Fruit fly (Drosophila melanogaster) whole organism, wandering third instar larva: ENCODE data around the gene MED17.
A peak's percentile ranks its signal among the peaks of the same experiment; 100 is the strongest.

Experiments used
- Abd-B ChIP-seq: fragments of >200 bp; optimal IDR thresholded peaks from 2 replicates; lab custom pipeline; 2017; ENCODE audit warnings: missing biosample characterization, missing genetic modification characterization
- CG32264 ChIP-seq: fragments of 200-800 bp; sonication (Bioruptor generic); optimal IDR thresholded peaks from 2 replicates; lab custom pipeline; 2016; ENCODE audit warnings: missing biosample characterization, missing genetic modification characterization
- CG9705 ChIP-seq: fragments of 200-800 bp; sonication (Bioruptor generic); optimal IDR thresholded peaks from 2 replicates; lab custom pipeline; 2018; ENCODE audit warnings: missing biosample characterization, mild to moderate bottlenecking, missing genetic modification characterization
- Dfd ChIP-seq: fragments of >200 bp; optimal IDR thresholded peaks from 2 replicates; lab custom pipeline; 2017; ENCODE audit warnings: missing biosample characterization, missing genetic modification characterization
- Dif ChIP-seq: fragments of 200-275, 200-300 bp; sonication (Bioruptor generic); optimal IDR thresholded peaks from 2 replicates; lab custom pipeline; 2018; ENCODE audit warnings: missing biosample characterization, missing genetic modification characterization; ENCODE audit not compliant: partially characterized antibody
- GATAd ChIP-seq: sonication (Bioruptor generic); optimal IDR thresholded peaks from 2 replicates; lab custom pipeline; 2016; ENCODE audit warnings: missing biosample characterization, missing genetic modification characterization
- HLH106 ChIP-seq: fragments of 200-800 bp; optimal IDR thresholded peaks from 3 replicates; lab custom pipeline; 2019; ENCODE audit warnings: missing biosample characterization, mild to moderate bottlenecking, missing genetic modification characterization, moderate library complexity
- Hnf4 ChIP-seq: fragments of 200-800 bp; sonication (Bioruptor generic); optimal IDR thresholded peaks from 2 replicates; lab custom pipeline; 2016; ENCODE audit warnings: missing biosample characterization, mild to moderate bottlenecking, missing genetic modification characterization
- Hr78 ChIP-seq: fragments of >200 bp; optimal IDR thresholded peaks from 2 replicates; lab custom pipeline; 2017; ENCODE audit warnings: missing biosample characterization, missing genetic modification characterization
- Hr83 ChIP-seq: fragments of 200-300 bp; sonication (Bioruptor generic); optimal IDR thresholded peaks from 2 replicates; lab custom pipeline; 2016; ENCODE audit warnings: missing biosample characterization, mild to moderate bottlenecking, missing genetic modification characterization, moderate library complexity; ENCODE audit not compliant: poor library complexity, severe bottlenecking
- Jra ChIP-seq: sonication (Bioruptor generic); optimal IDR thresholded peaks from 2 replicates; lab custom pipeline; 2016; ENCODE audit warnings: missing biosample characterization, missing genetic modification characterization
- Mio ChIP-seq: sonication (Bioruptor generic); optimal IDR thresholded peaks from 2 replicates; lab custom pipeline; 2016; ENCODE audit warnings: missing biosample characterization, missing genetic modification characterization
- Myc ChIP-seq: fragments of >200 bp; optimal IDR thresholded peaks from 2 replicates; lab custom pipeline; 2017
- N ChIP-seq: fragments of >200 bp; optimal IDR thresholded peaks from 2 replicates; lab custom pipeline; 2018; ENCODE audit warnings: missing biosample characterization, missing external identifiers, missing genetic modification characterization
- OdsH ChIP-seq: fragments of 200-800 bp; sonication (Bioruptor generic); optimal IDR thresholded peaks from 2 replicates; lab custom pipeline; 2016; ENCODE audit warnings: missing biosample characterization, mild to moderate bottlenecking, missing genetic modification characterization
- Rel ChIP-seq, 2 experiments: fragments of 200-800 bp; sonication (Bioruptor generic) in 1 of 2; optimal IDR thresholded peaks; 2 replicates in 1 of 2; 3 replicates in 1 of 2; lab custom pipeline; 2016 to 2019; ENCODE audit warnings: mild to moderate bottlenecking in 2 of 2, missing biosample characterization in 2 of 2, missing genetic modification characterization in 2 of 2, moderate library complexity in 1 of 2
- Sp1 ChIP-seq: fragments of 200-800 bp; sonication (Bioruptor generic); optimal IDR thresholded peaks from 3 replicates; lab custom pipeline; 2019; ENCODE audit warnings: missing biosample characterization, mild to moderate bottlenecking, missing genetic modification characterization, moderate library complexity
- Vsx2 ChIP-seq: fragments of 200-300, 225-300 bp; sonication (Bioruptor generic); optimal IDR thresholded peaks from 2 replicates; lab custom pipeline; 2018; ENCODE audit warnings: missing biosample characterization, missing genetic modification characterization; ENCODE audit not compliant: partially characterized antibody
- br ChIP-seq: fragments of 200-800 bp; sonication (Bioruptor generic); optimal IDR thresholded peaks from 2 replicates; lab custom pipeline; 2016; ENCODE audit warnings: missing biosample characterization, missing genetic modification characterization
- brk ChIP-seq: fragments of 200-800 bp; sonication (Bioruptor generic); optimal IDR thresholded peaks from 2 replicates; lab custom pipeline; 2016; ENCODE audit warnings: missing biosample characterization, mild to moderate bottlenecking, missing genetic modification characterization
- dl ChIP-seq, 2 experiments: fragments of 175-275, 200-275 bp in 1 of 2; fragments of 200-275 bp in 1 of 2; sonication (Bioruptor generic); optimal IDR thresholded peaks; lab custom pipeline; 2018; ENCODE audit warnings: mild to moderate bottlenecking in 2 of 2, missing biosample characterization in 2 of 2, missing genetic modification characterization in 2 of 2, moderate library complexity in 2 of 2; ENCODE audit not compliant: partially characterized antibody in 2 of 2, insufficient read depth in 1 of 2
- dmrt93B ChIP-seq: fragments of 200-800 bp; sonication (Bioruptor generic); optimal IDR thresholded peaks from 2 replicates; lab custom pipeline; 2018; ENCODE audit warnings: missing biosample characterization, mild to moderate bottlenecking, missing genetic modification characterization
- dsf ChIP-seq: sonication (Bioruptor generic); optimal IDR thresholded peaks from 2 replicates; lab custom pipeline; 2016; ENCODE audit warnings: missing biosample characterization, missing genetic modification characterization, borderline replicate concordance
- ey ChIP-seq: fragments of 200-800 bp; sonication (Bioruptor generic); optimal IDR thresholded peaks from 2 replicates; lab custom pipeline; 2016; ENCODE audit warnings: missing biosample characterization, missing genetic modification characterization
- foxo ChIP-seq, 2 experiments: fragments of 200-800 bp; sonication (Bioruptor generic); optimal IDR thresholded peaks; 2 replicates in 1 of 2; 3 replicates in 1 of 2; lab custom pipeline; 2016 to 2017; ENCODE audit warnings: missing biosample characterization in 2 of 2, missing genetic modification characterization in 2 of 2
- fru ChIP-seq: fragments of 200-800 bp; sonication (Bioruptor generic); optimal IDR thresholded peaks from 3 replicates; lab custom pipeline; 2016; ENCODE audit warnings: missing biosample characterization, mild to moderate bottlenecking, missing genetic modification characterization
- h ChIP-seq: fragments of 200-800 bp; sonication (Bioruptor generic); optimal IDR thresholded peaks from 3 replicates; lab custom pipeline; 2016; ENCODE audit warnings: missing biosample characterization, mild to moderate bottlenecking, missing genetic modification characterization
- jim ChIP-seq: fragments of 175-275, 200-325 bp; sonication (Bioruptor generic); optimal IDR thresholded peaks from 2 replicates; lab custom pipeline; 2016; ENCODE audit warnings: missing biosample characterization, mild to moderate bottlenecking, missing genetic modification characterization
- psq ChIP-seq: fragments of 200-800 bp; sonication (Bioruptor generic); optimal IDR thresholded peaks from 3 replicates; lab custom pipeline; 2017; ENCODE audit warnings: missing biosample characterization, mild to moderate bottlenecking, missing genetic modification characterization, moderate library complexity
- rgr ChIP-seq: fragments of 200-800 bp; sonication (Bioruptor generic); optimal IDR thresholded peaks from 3 replicates; lab custom pipeline; 2016; ENCODE audit warnings: missing biosample characterization, mild to moderate bottlenecking, missing genetic modification characterization
- sage ChIP-seq: fragments of 200-800 bp; sonication (Bioruptor generic); optimal IDR thresholded peaks from 2 replicates; lab custom pipeline; 2016; ENCODE audit warnings: missing biosample characterization, mild to moderate bottlenecking, missing genetic modification characterization
- sv ChIP-seq: fragments of 200-800 bp; sonication (Bioruptor generic); optimal IDR thresholded peaks from 3 replicates; lab custom pipeline; 2016; ENCODE audit warnings: missing biosample characterization, missing genetic modification characterization
- tai ChIP-seq: sonication (Bioruptor generic); optimal IDR thresholded peaks from 2 replicates; lab custom pipeline; 2016; ENCODE audit warnings: missing biosample characterization, missing genetic modification characterization
- usp ChIP-seq: fragments of >200 bp; optimal IDR thresholded peaks from 2 replicates; lab custom pipeline; 2017; ENCODE audit warnings: missing biosample characterization, missing genetic modification characterization
- woc ChIP-seq: sonication (Bioruptor generic); optimal IDR thresholded peaks from 2 replicates; lab custom pipeline; 2016; ENCODE audit warnings: missing biosample characterization, mild to moderate bottlenecking, missing genetic modification characterization

Gene MED17

DNA sequence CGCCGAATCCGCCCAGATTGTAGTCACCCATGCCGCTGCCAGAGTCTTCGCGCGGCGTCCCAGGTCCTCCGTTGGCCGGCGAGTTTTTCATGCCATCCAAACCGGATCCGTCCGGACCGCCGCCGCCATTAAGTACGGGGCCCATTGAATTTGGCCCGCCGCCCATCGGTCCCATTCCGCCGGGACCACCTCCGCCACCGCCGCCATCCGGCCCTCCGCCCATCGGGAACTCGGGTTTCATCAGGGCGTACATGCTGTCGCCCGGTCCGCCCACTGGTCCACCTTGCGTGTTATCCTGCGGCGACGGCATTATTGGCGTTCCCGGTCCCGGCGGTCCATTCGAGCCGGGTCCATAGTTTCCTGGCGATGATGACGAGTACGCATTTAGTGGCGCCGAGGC, 6.4 kb downstream of the MED17 start:
- TF ChIP-seq Dfd (peak; percentile 97), Mio (GFP tag; lab: Kevin White, UChicago) (no peak)

DNA sequence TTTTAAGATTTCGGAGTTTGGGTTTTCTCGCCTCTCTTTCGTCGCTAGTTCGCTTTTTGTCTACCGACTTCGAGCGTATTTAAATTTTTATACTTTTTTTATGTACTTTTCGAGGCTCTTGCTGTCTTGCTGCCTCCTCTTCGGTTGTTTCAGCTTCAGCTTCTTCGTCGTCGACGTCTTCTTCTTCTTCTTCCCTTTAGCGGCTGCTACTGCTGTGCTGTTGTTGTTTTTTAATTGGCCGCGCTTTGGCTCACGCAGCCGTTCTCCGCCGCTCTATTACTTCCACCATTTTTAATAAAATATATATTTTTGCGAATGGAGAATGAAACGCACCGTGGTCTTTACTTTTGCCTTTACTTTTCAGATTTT, 7.7 kb downstream of the MED17 start:
- TF ChIP-seq Rel (GFP tag; optimal IDR thresholded peaks at IDR 0.05; lab: Kevin White, UChicago): no peak
- TF ChIP-seq Rel (tag; optimal IDR thresholded peaks at IDR 0.05; lab: Kevin White, UChicago): no peak
- no peak for TF ChIP-seq brk (GFP tag; lab: Kevin White, UChicago)
- no peak for TF ChIP-seq h (GFP tag; lab: Kevin White, UChicago)
- TF ChIP-seq dsf (GFP tag; lab: Kevin White, UChicago): no peak
- no peak for TF ChIP-seq Jra (GFP tag; lab: Kevin White, UChicago)
- TF ChIP-seq dl (GFP tag; optimal IDR thresholded peaks at IDR 0.05; lab: Kevin White, UChicago; ENCODE audit: insufficient read depth in 1 of 2, partially characterized antibody in 2 of 2): no peak
- TF ChIP-seq woc (GFP tag; lab: Kevin White, UChicago): no peak
- TF ChIP-seq Hr83 (GFP tag; lab: Kevin White, UChicago): no peak

DNA sequence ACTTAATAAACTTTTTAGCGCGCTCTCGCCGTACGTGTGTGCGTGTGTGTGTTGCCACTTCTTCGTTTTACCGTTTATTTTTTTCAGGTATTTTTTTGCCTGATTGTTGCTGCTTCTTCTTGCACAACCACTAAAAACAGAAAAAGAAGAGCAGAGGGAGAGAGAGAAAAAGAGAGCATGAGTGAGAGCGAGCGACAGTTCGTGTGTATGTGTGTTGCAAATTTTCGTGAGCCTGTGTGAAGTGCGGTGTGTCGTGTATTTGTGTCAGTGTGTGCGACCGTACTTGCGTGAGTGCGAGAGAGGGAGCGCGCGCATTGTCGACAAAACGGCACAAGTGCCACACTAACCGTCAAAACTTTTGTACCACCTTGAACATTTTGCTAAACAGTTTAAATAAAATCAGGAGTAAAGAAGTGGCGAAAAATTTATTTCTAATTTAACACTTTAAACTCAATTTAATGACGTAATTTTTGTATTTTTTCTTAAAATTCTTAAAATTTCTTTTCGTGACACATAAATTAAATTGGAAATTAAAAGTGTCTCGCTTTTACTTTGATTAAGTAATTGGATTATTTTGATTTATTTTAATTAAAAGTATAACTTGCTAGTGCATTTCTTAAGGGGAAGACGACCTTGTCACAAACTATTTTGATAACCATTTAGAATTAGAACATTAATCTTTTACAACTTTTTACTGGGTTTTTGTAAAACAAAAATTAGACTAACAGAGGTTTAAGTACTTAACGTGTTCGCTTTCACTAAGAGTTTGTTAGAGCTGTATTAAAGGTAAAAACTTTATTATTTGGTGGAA, 8.3 kb downstream of the MED17 start:
- TF ChIP-seq Rel (GFP tag; optimal IDR thresholded peaks at IDR 0.05; lab: Kevin White, UChicago): peak; percentile 89
- TF ChIP-seq Rel (tag; optimal IDR thresholded peaks at IDR 0.05; lab: Kevin White, UChicago): peak; percentile 58
- TF ChIP-seq jim: peak; percentile 77
- peak; percentile 8 for TF ChIP-seq Hnf4 (GFP tag; lab: Kevin White, UChicago)
- TF ChIP-seq Vsx2: peak; percentile 92
- TF ChIP-seq ey (GFP tag; lab: Kevin White, UChicago): peak; percentile 27
- peak; percentile 48 for TF ChIP-seq sv
- peak; percentile 56 for TF ChIP-seq dmrt93B (GFP tag; lab: Kevin White, UChicago)
- TF ChIP-seq CG32264 (GFP tag; lab: Kevin White, UChicago): peak; percentile 18
- TF ChIP-seq Jra (GFP tag; lab: Kevin White, UChicago): peak; percentile 9
- TF ChIP-seq sage (GFP tag; lab: Kevin White, UChicago): peak; percentile 80
- no peak for TF ChIP-seq tai (GFP tag; lab: Kevin White, UChicago)
- TF ChIP-seq dl (GFP tag; optimal IDR thresholded peaks at IDR 0.05; lab: Kevin White, UChicago; ENCODE audit: insufficient read depth in 1 of 2, partially characterized antibody in 2 of 2): peak; percentile 94 to 95
- TF ChIP-seq dsf (GFP tag; lab: Kevin White, UChicago): no peak
- no peak for TF ChIP-seq Abd-B
- peak; percentile 33 for TF ChIP-seq rgr (GFP tag; lab: Kevin White, UChicago)
- TF ChIP-seq Dfd: no peak
- peak; percentile 60 for TF ChIP-seq Sp1
- peak; percentile 94 for TF ChIP-seq N (GFP tag; lab: Kevin White, UChicago)
- TF ChIP-seq Myc (lab: Kevin White, UChicago): no peak
- TF ChIP-seq usp (GFP tag; lab: Kevin White, UChicago): no peak
- no peak for TF ChIP-seq CG9705
- TF ChIP-seq Dif (GFP tag; lab: Kevin White, UChicago): peak; percentile 97
- peak; percentile 58 for TF ChIP-seq Hr78 (GFP tag; lab: Kevin White, UChicago)
- peak; percentile 53 for TF ChIP-seq HLH106 (tag; lab: Kevin White, UChicago)
- TF ChIP-seq woc (GFP tag; lab: Kevin White, UChicago): peak; percentile 66
- TF ChIP-seq h (GFP tag; lab: Kevin White, UChicago): peak; percentile 63
- TF ChIP-seq fru (GFP tag; lab: Kevin White, UChicago): peak; percentile 68
- TF ChIP-seq OdsH (GFP tag; lab: Kevin White, UChicago): peak; percentile 8
- no peak for TF ChIP-seq GATAd (GFP tag; lab: Kevin White, UChicago)
- peak; percentile 94 for TF ChIP-seq psq
- no peak for TF ChIP-seq Mio (GFP tag; lab: Kevin White, UChicago)
- TF ChIP-seq foxo (GFP tag; optimal IDR thresholded peaks at IDR 0.05; lab: Kevin White, UChicago): peak; percentile 65 to 89
- TF ChIP-seq br (GFP tag; lab: Kevin White, UChicago): no peak
- TF ChIP-seq Hr83 (GFP tag; lab: Kevin White, UChicago): peak; percentile 77
- TF ChIP-seq, all 38 proteins: peak for 24
